Fruit fly (Drosophila melanogaster) whole organism, prepupa: Measurements from ENCODE around the gene Pgant4.
A peak's percentile ranks its signal among the peaks of the same experiment; 100 is the strongest.

Experiments used
- CG10631 ChIP-seq: fragments of 200-800 bp; sonication (Bioruptor generic); optimal IDR thresholded peaks from 2 replicates; lab custom pipeline; 2016; ENCODE audit warnings: missing biosample characterization, missing genetic modification characterization
- CG11294 ChIP-seq: fragments of 200-800 bp; sonication (Bioruptor generic); IDR thresholded peaks from 2 replicates; pipeline ENCODE4 v1.3.6; 2022; ENCODE audit warnings: missing biosample characterization, missing genetic modification characterization
- CG11762 ChIP-seq: fragments of 200-800 bp; sonication (Bioruptor generic); optimal IDR thresholded peaks from 3 replicates; lab custom pipeline; 2016; ENCODE audit warnings: missing biosample characterization, missing genetic modification characterization; ENCODE audit not compliant: insufficient read depth
- CG15336 ChIP-seq: fragments of 200-800 bp; sonication (Bioruptor generic); IDR thresholded peaks from 2 replicates; pipeline ENCODE4 v1.3.6; 2022; ENCODE audit warnings: missing biosample characterization, missing genetic modification characterization
- CG1621 ChIP-seq: fragments of 200-800 bp; sonication (Bioruptor generic); optimal IDR thresholded peaks from 3 replicates; lab custom pipeline; 2018; ENCODE audit warnings: missing biosample characterization, mild to moderate bottlenecking, missing genetic modification characterization
- CG16779 ChIP-seq: fragments of 200-800 bp; sonication (Bioruptor generic); optimal IDR thresholded peaks from 3 replicates; lab custom pipeline; 2017; ENCODE audit warnings: missing biosample characterization, mild to moderate bottlenecking, missing genetic modification characterization
- CG31627 ChIP-seq: fragments of 200-800 bp; sonication (Bioruptor generic); optimal IDR thresholded peaks from 3 replicates; lab custom pipeline; 2016; ENCODE audit warnings: missing biosample characterization, missing genetic modification characterization
- CG32006 ChIP-seq: fragments of 200-800 bp; sonication (Bioruptor generic); optimal IDR thresholded peaks from 3 replicates; lab custom pipeline; 2017; ENCODE audit warnings: missing biosample characterization, mild to moderate bottlenecking, missing genetic modification characterization
- CG3919 ChIP-seq: fragments of 200-800 bp; sonication (Bioruptor generic); optimal IDR thresholded peaks from 3 replicates; lab custom pipeline; 2016; ENCODE audit warnings: missing biosample characterization, missing genetic modification characterization
- CG4318 ChIP-seq: fragments of 200-800 bp; sonication (Bioruptor generic); optimal IDR thresholded peaks from 3 replicates; lab custom pipeline; 2017; ENCODE audit warnings: missing biosample characterization, mild to moderate bottlenecking, missing genetic modification characterization
- CG6163 ChIP-seq: fragments of 200-800 bp; sonication (Bioruptor generic); IDR thresholded peaks from 3 replicates; pipeline ENCODE4 v1.3.6; 2022; ENCODE audit warnings: missing biosample characterization, missing genetic modification characterization
- CG6276 ChIP-seq: fragments of 200-800 bp; sonication (Bioruptor generic); optimal IDR thresholded peaks from 2 replicates; lab custom pipeline; 2017; ENCODE audit warnings: missing biosample characterization, mild to moderate bottlenecking, missing genetic modification characterization
- CG6792 ChIP-seq: fragments of 200-800 bp; sonication (Bioruptor generic); optimal IDR thresholded peaks from 3 replicates; lab custom pipeline; 2016; ENCODE audit warnings: missing biosample characterization, missing genetic modification characterization
- CG7368 ChIP-seq: fragments of 200-800 bp; sonication (Bioruptor generic); optimal IDR thresholded peaks from 3 replicates; lab custom pipeline; 2016; ENCODE audit warnings: missing biosample characterization, missing genetic modification characterization
- CG8119 ChIP-seq: fragments of 200-800 bp; sonication (Bioruptor generic); IDR thresholded peaks from 3 replicates; pipeline ENCODE4 v1.3.6; 2022; ENCODE audit warnings: missing biosample characterization, missing genetic modification characterization
- CG8319 ChIP-seq: fragments of 200-800 bp; sonication (Bioruptor generic); optimal IDR thresholded peaks from 3 replicates; lab custom pipeline; 2016; ENCODE audit warnings: missing biosample characterization, missing genetic modification characterization
- CG8632 ChIP-seq: fragments of 200-800 bp; sonication (Bioruptor generic); optimal IDR thresholded peaks from 3 replicates; lab custom pipeline; 2016; ENCODE audit warnings: missing biosample characterization, missing genetic modification characterization
- CG9139 ChIP-seq: fragments of 200-800 bp; sonication (Bioruptor generic); optimal IDR thresholded peaks from 3 replicates; lab custom pipeline; 2017; ENCODE audit warnings: missing biosample characterization, mild to moderate bottlenecking, missing genetic modification characterization
- Eip75B ChIP-seq: fragments of 200-800 bp; sonication (Bioruptor generic); optimal IDR thresholded peaks from 3 replicates; lab custom pipeline; 2016; ENCODE audit warnings: missing biosample characterization, missing genetic modification characterization
- Eip78C ChIP-seq: fragments of 200-800 bp; sonication (Bioruptor generic); peaks from one replicate; lab custom pipeline; 2016; ENCODE audit warnings: missing biosample characterization, missing genetic modification characterization
- Eip93F ChIP-seq: fragments of 200-800 bp; sonication (Bioruptor generic); optimal IDR thresholded peaks from 2 replicates; lab custom pipeline; 2016; ENCODE audit warnings: missing biosample characterization, mild to moderate bottlenecking, missing genetic modification characterization
- Ets21C ChIP-seq: fragments of 200-800 bp; sonication (Bioruptor generic); optimal IDR thresholded peaks from 3 replicates; lab custom pipeline; 2016; ENCODE audit warnings: missing biosample characterization, missing genetic modification characterization
- Gug ChIP-seq: fragments of 200-800 bp; sonication (Bioruptor generic); IDR thresholded peaks from 2 replicates; pipeline ENCODE4 v1.3.6; 2022; ENCODE audit warnings: missing biosample characterization, missing genetic modification characterization
- Hr38 ChIP-seq: sonication (Bioruptor generic); optimal IDR thresholded peaks from 2 replicates; lab custom pipeline; 2016; ENCODE audit warnings: missing biosample characterization, missing genetic modification characterization
- Hr39 ChIP-seq: fragments of 200-800 bp; sonication (Bioruptor generic); optimal IDR thresholded peaks from 2 replicates; lab custom pipeline; 2016; ENCODE audit warnings: missing biosample characterization, missing genetic modification characterization
- Hr4 ChIP-seq: fragments of 200-800 bp; sonication (Bioruptor generic); optimal IDR thresholded peaks from 3 replicates; lab custom pipeline; 2016; ENCODE audit warnings: missing biosample characterization, missing genetic modification characterization
- Lpt ChIP-seq: fragments of 200-800 bp; sonication (Bioruptor generic); optimal IDR thresholded peaks from 3 replicates; lab custom pipeline; 2016; ENCODE audit warnings: missing biosample characterization, missing genetic modification characterization
- OdsH ChIP-seq: fragments of 200-800 bp; sonication (Bioruptor generic); optimal IDR thresholded peaks from 3 replicates; lab custom pipeline; 2016; ENCODE audit warnings: missing biosample characterization, missing genetic modification characterization
- Smox ChIP-seq: fragments of 200-800 bp; sonication (Bioruptor generic); optimal IDR thresholded peaks from 3 replicates; lab custom pipeline; 2016; ENCODE audit warnings: missing biosample characterization, missing genetic modification characterization
- Sox102F ChIP-seq: fragments of 200-800 bp; sonication (Bioruptor generic); optimal IDR thresholded peaks from 2 replicates; lab custom pipeline; 2016; ENCODE audit warnings: missing biosample characterization, mild to moderate bottlenecking, missing genetic modification characterization
- Sox15 ChIP-seq: fragments of 200-800 bp; sonication (Bioruptor generic); optimal IDR thresholded peaks from 3 replicates; lab custom pipeline; 2016; ENCODE audit warnings: missing biosample characterization, missing genetic modification characterization
- achi ChIP-seq: fragments of 200-800 bp; sonication (Bioruptor generic); optimal IDR thresholded peaks from 3 replicates; lab custom pipeline; 2016; ENCODE audit warnings: missing biosample characterization, missing genetic modification characterization
- acj6 ChIP-seq: fragments of 200-800 bp; sonication (Bioruptor generic); optimal IDR thresholded peaks from 3 replicates; lab custom pipeline; 2016; ENCODE audit warnings: missing biosample characterization, missing genetic modification characterization
- cyc ChIP-seq: fragments of 200-800 bp; sonication (Bioruptor generic); optimal IDR thresholded peaks from 3 replicates; lab custom pipeline; 2016; ENCODE audit warnings: missing biosample characterization, missing genetic modification characterization
- dac ChIP-seq: fragments of 200-800 bp; sonication (Bioruptor generic); optimal IDR thresholded peaks from 2 replicates; lab custom pipeline; 2017; ENCODE audit warnings: missing biosample characterization, mild to moderate bottlenecking, missing genetic modification characterization
- dsx ChIP-seq: fragments of 200-800 bp; optimal IDR thresholded peaks from 3 replicates; lab custom pipeline; 2019; ENCODE audit warnings: missing biosample characterization, mild to moderate bottlenecking, missing genetic modification characterization, moderate library complexity; ENCODE audit not compliant: poor library complexity, severe bottlenecking
- eg ChIP-seq: fragments of 200-800 bp; sonication (Bioruptor generic); IDR thresholded peaks from 3 replicates; pipeline ENCODE4 v1.3.6; 2022; ENCODE audit warnings: missing biosample characterization, missing genetic modification characterization
- fd59A ChIP-seq: fragments of 200-800 bp; sonication (Bioruptor generic); optimal IDR thresholded peaks from 2 replicates; lab custom pipeline; 2017; ENCODE audit warnings: missing biosample characterization, mild to moderate bottlenecking, missing genetic modification characterization, missing genetic modification reagents
- fd85E ChIP-seq: fragments of 200-800 bp; sonication (Bioruptor generic); optimal IDR thresholded peaks from 3 replicates; lab custom pipeline; 2016; ENCODE audit warnings: missing biosample characterization, missing genetic modification characterization
- fkh ChIP-seq: fragments of 200-800 bp; sonication (Bioruptor generic); optimal IDR thresholded peaks from 3 replicates; lab custom pipeline; 2017; ENCODE audit warnings: missing biosample characterization, mild to moderate bottlenecking, missing genetic modification characterization, moderate library complexity
- lz ChIP-seq: fragments of 200-800 bp; sonication (Bioruptor generic); optimal IDR thresholded peaks from 3 replicates; lab custom pipeline; 2016; ENCODE audit warnings: missing biosample characterization, missing genetic modification characterization
- net ChIP-seq: fragments of 200-800 bp; sonication (Bioruptor generic); optimal IDR thresholded peaks from 3 replicates; lab custom pipeline; 2016; ENCODE audit warnings: missing biosample characterization, missing genetic modification characterization
- pdm3 ChIP-seq: fragments of 200-800 bp; sonication (Bioruptor generic); optimal IDR thresholded peaks from 3 replicates; lab custom pipeline; 2016; ENCODE audit warnings: missing biosample characterization, missing genetic modification characterization
- salr ChIP-seq, 2 experiments: fragments of 200-800 bp; sonication (Bioruptor generic); optimal IDR thresholded peaks; 3 replicates each; lab custom pipeline; 2016 to 2018; ENCODE audit warnings: missing biosample characterization in 2 of 2, missing genetic modification characterization in 2 of 2, mild to moderate bottlenecking in 1 of 2
- spab ChIP-seq: fragments of 200-800 bp; sonication (Bioruptor generic); optimal IDR thresholded peaks from 2 replicates; lab custom pipeline; 2017; ENCODE audit warnings: missing biosample characterization, mild to moderate bottlenecking, missing genetic modification characterization, missing genetic modification reagents
- ss ChIP-seq, 2 experiments: fragments of 200-800 bp; sonication (Bioruptor generic); optimal IDR thresholded peaks; 2 replicates in 1 of 2; 3 replicates in 1 of 2; lab custom pipeline; 2017 to 2018; ENCODE audit warnings: mild to moderate bottlenecking in 2 of 2, missing biosample characterization in 2 of 2, missing genetic modification characterization in 2 of 2, moderate library complexity in 1 of 2
- svp ChIP-seq: fragments of 200-800 bp; sonication (Bioruptor generic); peaks from one replicate; lab custom pipeline; 2016; ENCODE audit warnings: missing biosample characterization, missing genetic modification characterization
- topi ChIP-seq: fragments of 200-800 bp; sonication (Bioruptor generic); optimal IDR thresholded peaks from 3 replicates; lab custom pipeline; 2016; ENCODE audit warnings: missing biosample characterization, missing genetic modification characterization
- vri ChIP-seq: fragments of 200-800 bp; sonication (Bioruptor generic); optimal IDR thresholded peaks from 3 replicates; lab custom pipeline; 2016; ENCODE audit warnings: missing biosample characterization, mild to moderate bottlenecking, missing genetic modification characterization

Pgant4 gene

dm6 chr2L:3435086-3435485 lies 37.3 kb upstream of the Pgant4 start:
- TF ChIP-seq svp (GFP tag; lab: Kevin White, UChicago) (peak; percentile 35), achi (GFP tag; lab: Kevin White, UChicago) (no peak), Sox102F (GFP tag; lab: Kevin White, UChicago) (no peak), lz (GFP tag; lab: Kevin White, UChicago) (no peak), Sox15 (GFP tag; lab: Kevin White, UChicago) (no peak), CG8119 (0 out of 3 replicates have a peak, but pooled peaks have one; percentile 41), CG8632 (no peak), salr (GFP tag; optimal IDR thresholded peaks at IDR 0.05; lab: Kevin White, UChicago) (no peak), CG6163 (peak; percentile 68), OdsH (GFP tag; lab: Kevin White, UChicago) (peak; percentile 13), Hr39 (no peak), pdm3 (GFP tag; lab: Kevin White, UChicago) (no peak), CG1621 (tag; lab: Kevin White, UChicago) (no peak), Gug (GFP tag; lab: Robert Waterston, UW) (peak; percentile 38; the same call in 1 of the 2 replicates), CG6276 (GFP tag; lab: Kevin White, UChicago) (peak; percentile 42), cyc (GFP tag; lab: Kevin White, UChicago) (no peak), fd85E (GFP tag; lab: Kevin White, UChicago) (no peak), Eip75B (GFP tag; lab: Kevin White, UChicago) (no peak), ss (GFP tag; optimal IDR thresholded peaks at IDR 0.05; lab: Kevin White, UChicago) (no peak), CG11294 (GFP tag; lab: Robert Waterston, UW) (no peak; the same call in 1 of the 2 replicates), fkh (GFP tag; lab: Kevin White, UChicago) (no peak), CG10631 (GFP tag; lab: Kevin White, UChicago) (no peak), Eip93F (GFP tag; lab: Kevin White, UChicago) (no peak), vri (GFP tag; lab: Kevin White, UChicago) (no peak), topi (GFP tag; lab: Kevin White, UChicago) (no peak), net (GFP tag; lab: Kevin White, UChicago) (no peak), acj6 (GFP tag; lab: Kevin White, UChicago) (no peak), CG9139 (GFP tag; lab: Kevin White, UChicago) (no peak), CG8319 (no peak), CG16779 (no peak), Hr4 (GFP tag; lab: Kevin White, UChicago) (peak; percentile 63), CG15336 (GFP tag; lab: Robert Waterston, UW) (peak; percentile 66), Ets21C (GFP tag; lab: Kevin White, UChicago) (no peak), CG6792 (no peak), Smox (GFP tag; lab: Kevin White, UChicago) (no peak), eg (peak; percentile 75; the same call in 2 of the 3 replicates), CG4318 (no peak), CG31627 (GFP tag; lab: Kevin White, UChicago) (no peak), dsx (no peak), Lpt (no peak), CG11762 (no peak), CG3919 (GFP tag; lab: Kevin White, UChicago) (no peak), CG32006 (GFP tag; lab: Kevin White, UChicago) (peak; percentile 63), dac (peak; percentile 30), Hr38 (GFP tag; lab: Kevin White, UChicago) (no peak), Eip78C (GFP tag; lab: Kevin White, UChicago) (peak; percentile 32), CG7368 (GFP tag; lab: Kevin White, UChicago) (no peak), fd59A (GFP tag; lab: Kevin White, UChicago) (no peak), spab (no peak)
